Worm (Caenorhabditis elegans): Measurements from ENCODE around the gene F47B8.5.

- no peak for TF ChIP-seq ZK337.2 (GFP tag; IDR thresholded peaks at IDR 0.05)
- no peak for TF ChIP-seq nhr-76 (tag; optimal IDR thresholded peaks at IDR 0.05)
- no peak for TF ChIP-seq lin-39 (tag; optimal IDR thresholded peaks at IDR 0.05)
- no peak for TF ChIP-seq lin-15B (tag; optimal IDR thresholded peaks at IDR 0.05)
- no peak for TF ChIP-seq pha-4 (GFP tag; IDR thresholded peaks at IDR 0.05)
- TF ChIP-seq pha-4 (tag; optimal IDR thresholded peaks at IDR 0.05): no peak
- TF ChIP-seq nhr-6 (tag; optimal IDR thresholded peaks at IDR 0.05): no peak
- no peak for TF ChIP-seq ceh-28 (tag; optimal IDR thresholded peaks at IDR 0.05)
- TF ChIP-seq set-16 (GFP tag; IDR thresholded peaks at IDR 0.05): no peak
- no peak for TF ChIP-seq nhr-10 (tag; optimal IDR thresholded peaks at IDR 0.05)
Observed at ce11 chrV:14296499-14296898, 31.2 kb downstream of the F47B8.5 start, which contains the start of gene F14D7.3.

Data from whole organism, L4 larva.